Fruit fly (Drosophila melanogaster) whole organism, embryonic: ENCODE results near the gene Him.

Source experiments
- Atf3 ChIP-seq: fragments of 200-800 bp; sonication (Bioruptor generic); optimal IDR thresholded peaks from 3 replicates; lab custom pipeline; 2016; ENCODE audit warnings: missing biosample characterization, missing genetic modification characterization
- Bgb ChIP-seq: fragments of 200-800 bp; sonication (Bioruptor generic); IDR thresholded peaks from 2 replicates; pipeline ENCODE4 v1.3.6; 2022; ENCODE audit warnings: missing biosample characterization, missing genetic modification characterization; ENCODE audit not compliant: partially characterized antibody
- CG10959 ChIP-seq: fragments of 200-800 bp; sonication (Bioruptor generic); IDR thresholded peaks from 2 replicates; pipeline ENCODE4 v1.3.6; 2022; ENCODE audit warnings: missing biosample characterization, missing genetic modification characterization
- CG12744 ChIP-seq: fragments of 200-800 bp; sonication (Bioruptor generic); optimal IDR thresholded peaks from 2 replicates; lab custom pipeline; 2016; ENCODE audit warnings: missing biosample characterization, missing genetic modification characterization
- CG13287 ChIP-seq: fragments of 200-800 bp; sonication (Bioruptor generic); IDR thresholded peaks from 2 replicates; pipeline ENCODE4 v1.3.6; 2022; ENCODE audit warnings: missing biosample characterization, missing genetic modification characterization; ENCODE audit not compliant: partially characterized antibody
- CG14014 ChIP-seq: fragments of 200-800 bp; sonication (Bioruptor generic); IDR thresholded peaks from 2 replicates; pipeline ENCODE4 v1.3.6; 2022; ENCODE audit warnings: missing biosample characterization, missing genetic modification characterization
- CG16779 ChIP-seq: fragments of 200-800 bp; sonication (Bioruptor generic); IDR thresholded peaks from 2 replicates; pipeline ENCODE4 v1.3.6; 2022; ENCODE audit warnings: missing biosample characterization, missing genetic modification characterization
- CG17359 ChIP-seq: fragments of 200-800 bp; sonication (Bioruptor generic); optimal IDR thresholded peaks from 3 replicates; lab custom pipeline; 2018; ENCODE audit warnings: missing biosample characterization, mild to moderate bottlenecking, missing genetic modification characterization, moderate library complexity
- CG17829 ChIP-seq: fragments of 200-800 bp; optimal IDR thresholded peaks from 2 replicates; lab custom pipeline; 2019; ENCODE audit warnings: missing biosample characterization, mild to moderate bottlenecking, missing genetic modification characterization, moderate library complexity
- CG17912 ChIP-seq: fragments of 200-800 bp; sonication (Bioruptor generic); optimal IDR thresholded peaks from 2 replicates; lab custom pipeline; 2018; ENCODE audit warnings: missing biosample characterization, mild to moderate bottlenecking, missing genetic modification characterization
- CG1792 ChIP-seq: fragments of 200-800 bp; sonication (Bioruptor generic); optimal IDR thresholded peaks from 2 replicates; lab custom pipeline; 2016; ENCODE audit warnings: missing biosample characterization, missing genetic modification characterization
- CG2875 ChIP-seq: fragments of 200-800 bp; sonication (Bioruptor generic); optimal IDR thresholded peaks from 2 replicates; lab custom pipeline; 2017; ENCODE audit warnings: missing biosample characterization, mild to moderate bottlenecking, missing genetic modification characterization, missing genetic modification reagents
- CG34224 ChIP-seq: fragments of 200-800 bp; sonication (Bioruptor generic); IDR thresholded peaks from 3 replicates; pipeline ENCODE4 v1.3.6; 2022; ENCODE audit warnings: missing biosample characterization, missing genetic modification characterization; ENCODE audit not compliant: partially characterized antibody
- CG42726 ChIP-seq: fragments of 200-800 bp; sonication (Bioruptor generic); IDR thresholded peaks from 2 replicates; pipeline ENCODE4 v1.3.6; 2022; ENCODE audit warnings: missing biosample characterization, missing genetic modification characterization; ENCODE audit not compliant: partially characterized antibody
- CG4282 ChIP-seq: fragments of 200-800 bp; sonication (Bioruptor generic); optimal IDR thresholded peaks from 2 replicates; lab custom pipeline; 2016; ENCODE audit warnings: missing biosample characterization, missing genetic modification characterization
- CG4820 ChIP-seq: fragments of 200-800 bp; sonication (Bioruptor generic); optimal IDR thresholded peaks from 3 replicates; lab custom pipeline; 2016; ENCODE audit warnings: missing biosample characterization, missing genetic modification characterization
- CG6791 ChIP-seq: fragments of 200-800 bp; sonication (Bioruptor generic); IDR thresholded peaks from 3 replicates; pipeline ENCODE4 v1.3.6; 2022; ENCODE audit warnings: missing biosample characterization, missing genetic modification characterization; ENCODE audit not compliant: partially characterized antibody
- CG7556 ChIP-seq: fragments of 200-800 bp; sonication (Bioruptor generic); optimal IDR thresholded peaks from 2 replicates; lab custom pipeline; 2017; ENCODE audit warnings: missing biosample characterization, mild to moderate bottlenecking, missing genetic modification characterization
- CG9932 ChIP-seq: fragments of 200-800 bp; sonication (Bioruptor generic); IDR thresholded peaks from 2 replicates; pipeline ENCODE4 v1.3.6; 2022; ENCODE audit warnings: missing biosample characterization, missing genetic modification characterization
- Chrac-16 ChIP-seq: fragments of 200-800 bp; sonication (Bioruptor generic); optimal IDR thresholded peaks from 3 replicates; lab custom pipeline; 2016; ENCODE audit warnings: missing biosample characterization, missing genetic modification characterization
- D ChIP-seq, 2 experiments: fragments of 200-800 bp in 1 of 2; fragments of >200 bp in 1 of 2; sonication (Bioruptor generic) in 1 of 2; optimal IDR thresholded peaks; 2 replicates in 1 of 2; 3 replicates in 1 of 2; lab custom pipeline; 2017; ENCODE audit warnings: mild to moderate bottlenecking in 1 of 2, missing biosample characterization in 1 of 2, missing genetic modification characterization in 1 of 2, missing genetic modification reagents in 1 of 2
- Gug ChIP-seq: fragments of 200-800 bp; sonication (Bioruptor generic); IDR thresholded peaks from 4 replicates; pipeline ENCODE4 v1.3.6; 2022; ENCODE audit warnings: missing biosample characterization, missing genetic modification characterization
- HLH4C ChIP-seq: fragments of 200-800 bp; sonication (Bioruptor generic); IDR thresholded peaks from 3 replicates; pipeline ENCODE4 v1.3.6; 2022; ENCODE audit warnings: missing biosample characterization, missing genetic modification characterization; ENCODE audit not compliant: partially characterized antibody
- HLH54F ChIP-seq: fragments of 200-800 bp; sonication (Bioruptor generic); optimal IDR thresholded peaks from 3 replicates; lab custom pipeline; 2016; ENCODE audit warnings: missing biosample characterization, missing genetic modification characterization
- HLHmδ ChIP-seq: fragments of 200-800 bp; sonication (Bioruptor generic); optimal IDR thresholded peaks from 2 replicates; lab custom pipeline; 2018; ENCODE audit warnings: missing biosample characterization, mild to moderate bottlenecking, missing genetic modification characterization, moderate library complexity
- Mad ChIP-seq: fragments of 200-800 bp; sonication (Bioruptor generic); optimal IDR thresholded peaks from 2 replicates; lab custom pipeline; 2016; ENCODE audit warnings: missing biosample characterization, missing genetic modification characterization
- Mes4 ChIP-seq: fragments of 200-800 bp; sonication (Bioruptor generic); optimal IDR thresholded peaks from 2 replicates; lab custom pipeline; 2016; ENCODE audit warnings: missing biosample characterization, missing genetic modification characterization
- Rfx ChIP-seq: fragments of 200-800 bp; sonication (Bioruptor generic); IDR thresholded peaks from 2 replicates; pipeline ENCODE4 v1.3.6; 2022; ENCODE audit warnings: missing biosample characterization, missing genetic modification characterization
- Rx ChIP-seq: fragments of 200-800 bp; sonication (Bioruptor generic); IDR thresholded peaks from 2 replicates; pipeline ENCODE4 v1.3.6; 2022; ENCODE audit warnings: missing biosample characterization, missing genetic modification characterization
- Xrp1 ChIP-seq: fragments of 200-800 bp; sonication (Bioruptor generic); IDR thresholded peaks from 2 replicates; pipeline ENCODE4 v1.3.6; 2022; ENCODE audit warnings: missing biosample characterization, missing genetic modification characterization
- al ChIP-seq: fragments of 200-800 bp; sonication (Bioruptor generic); IDR thresholded peaks from 2 replicates; pipeline ENCODE4 v1.3.6; 2022; ENCODE audit warnings: missing biosample characterization, missing genetic modification characterization
- amos ChIP-seq: fragments of 200-800 bp; sonication (Bioruptor generic); IDR thresholded peaks from 2 replicates; pipeline ENCODE4 v1.3.6; 2022; ENCODE audit warnings: missing biosample characterization, missing genetic modification characterization; ENCODE audit not compliant: partially characterized antibody
- ara ChIP-seq: fragments of 200-800 bp; sonication (Bioruptor generic); IDR thresholded peaks from 2 replicates; pipeline ENCODE4 v1.3.6; 2022; ENCODE audit warnings: missing biosample characterization, missing genetic modification characterization
- ase ChIP-seq: fragments of 200-800 bp; sonication (Bioruptor generic); IDR thresholded peaks from 3 replicates; pipeline ENCODE4 v1.3.6; 2022; ENCODE audit warnings: missing biosample characterization, missing genetic modification characterization
- bab2 ChIP-seq: fragments of 200-800 bp; sonication (Bioruptor generic); optimal IDR thresholded peaks from 2 replicates; lab custom pipeline; 2016; ENCODE audit warnings: missing biosample characterization, missing genetic modification characterization
- bsh ChIP-seq, 2 experiments: fragments of 200-800 bp; sonication (Bioruptor generic); optimal IDR thresholded peaks; 2 replicates each; lab custom pipeline; 2017 to 2018; ENCODE audit warnings: mild to moderate bottlenecking in 2 of 2, missing biosample characterization in 2 of 2, missing genetic modification characterization in 2 of 2, moderate library complexity in 1 of 2
- dpn ChIP-seq, 2 experiments: fragments of 200-800 bp; sonication (Bioruptor generic); optimal IDR thresholded peaks; 3 replicates each; lab custom pipeline; 2016; ENCODE audit warnings: missing biosample characterization in 2 of 2, missing genetic modification characterization in 2 of 2
- fd102C ChIP-seq: fragments of 200-800 bp; sonication (Bioruptor generic); optimal IDR thresholded peaks from 2 replicates; lab custom pipeline; 2018; ENCODE audit warnings: missing biosample characterization, mild to moderate bottlenecking, missing genetic modification characterization, moderate library complexity
- grau ChIP-seq: fragments of 200-800 bp; optimal IDR thresholded peaks from 3 replicates; lab custom pipeline; 2019; ENCODE audit warnings: missing biosample characterization, mild to moderate bottlenecking, missing genetic modification characterization, moderate library complexity
- gsb ChIP-seq: fragments of 200-800 bp; sonication (Bioruptor generic); IDR thresholded peaks from 2 replicates; pipeline ENCODE4 v1.3.6; 2022; ENCODE audit warnings: missing biosample characterization, missing genetic modification characterization
- kay ChIP-seq: fragments of 200-800 bp; sonication (Bioruptor generic); optimal IDR thresholded peaks from 2 replicates; lab custom pipeline; 2016; ENCODE audit warnings: missing biosample characterization, missing genetic modification characterization
- kni ChIP-seq: fragments of 200-800 bp; sonication (Bioruptor generic); optimal IDR thresholded peaks from 3 replicates; lab custom pipeline; 2017; ENCODE audit warnings: mild to moderate bottlenecking, missing biosample characterization, missing genetic modification reagents, missing genetic modification characterization
- lmd ChIP-seq: fragments of 200-800 bp; sonication (Bioruptor generic); IDR thresholded peaks from 2 replicates; pipeline ENCODE4 v1.3.6; 2022; ENCODE audit warnings: missing biosample characterization, missing genetic modification characterization
- maf-S ChIP-seq: fragments of 200-800 bp; sonication (Bioruptor generic); optimal IDR thresholded peaks from 2 replicates; lab custom pipeline; 2016; ENCODE audit warnings: missing biosample characterization, missing genetic modification characterization
- pum ChIP-seq: fragments of 200-800 bp; sonication (Bioruptor generic); optimal IDR thresholded peaks from 2 replicates; lab custom pipeline; 2016; ENCODE audit warnings: missing biosample characterization, missing genetic modification characterization
- row ChIP-seq: fragments of 200-800 bp; sonication (Bioruptor generic); IDR thresholded peaks from 3 replicates; pipeline ENCODE4 v1.3.6; 2022; ENCODE audit warnings: missing biosample characterization, missing genetic modification characterization
- sens-2 ChIP-seq: fragments of 200-800 bp; sonication (Bioruptor generic); IDR thresholded peaks from 2 replicates; pipeline ENCODE4 v1.3.6; 2022; ENCODE audit warnings: missing biosample characterization, missing genetic modification characterization
- tgo ChIP-seq: fragments of 200-800 bp; sonication (Bioruptor generic); IDR thresholded peaks from 3 replicates; pipeline ENCODE4 v1.3.6; 2022; ENCODE audit warnings: missing biosample characterization, missing genetic modification characterization
- usp ChIP-seq: fragments of >200 bp; optimal IDR thresholded peaks from 2 replicates; lab custom pipeline; 2017; ENCODE audit warnings: missing biosample characterization, missing genetic modification characterization

Gene Him

dm6 chrX:18239301-18239700 is 30.1 kb downstream of the Him start (continued):
- TF ChIP-seq ara (GFP tag; lab: Robert Waterston, UW) (peak; percentile 57), CG4282 (no peak), CG13287 (GFP tag; lab: Robert Waterston, UW) (peak; percentile 10; the same call in 1 of the 2 replicates), dpn (GFP tag; optimal IDR thresholded peaks at IDR 0.05; lab: Kevin White, UChicago) (peak in 1 of 2 experiments; percentile 48), bab2 (peak; percentile 43), CG10959 (GFP tag; lab: Robert Waterston, UW) (0 out of 2 replicates have a peak, but pooled peaks have one; percentile 30), CG12744 (GFP tag; lab: Kevin White, UChicago) (peak; percentile 72), gsb (GFP tag; lab: Robert Waterston, UW) (no peak), Chrac-16 (peak; percentile 32), CG2875 (no peak), Rfx (GFP tag; lab: Robert Waterston, UW) (peak; percentile 57; the same call in 1 of the 2 replicates), CG6791 (GFP tag; lab: Robert Waterston, UW) (0 out of 3 replicates have a peak, but pooled peaks have one; percentile 6), pum (GFP tag; lab: Kevin White, UChicago) (peak; percentile 30), amos (GFP tag; lab: Robert Waterston, UW) (peak; percentile 36; the same call in 1 of the 2 replicates), CG7556 (GFP tag; lab: Kevin White, UChicago) (no peak), ase (GFP tag; lab: Robert Waterston, UW) (peak; percentile 56; the same call in 1 of the 3 replicates), maf-S (GFP tag; lab: Kevin White, UChicago) (no peak), CG17912 (GFP tag; lab: Kevin White, UChicago) (no peak), grau (tag; lab: Kevin White, UChicago) (peak; percentile 6), D (optimal IDR thresholded peaks at IDR 0.05; lab: Kevin White, UChicago) (no peak), D (GFP tag; optimal IDR thresholded peaks at IDR 0.05; lab: Kevin White, UChicago) (no peak), Rx (GFP tag; lab: Robert Waterston, UW) (peak; percentile 38; the same call in 1 of the 2 replicates), bsh (GFP tag; optimal IDR thresholded peaks at IDR 0.05; lab: Kevin White, UChicago) (peak in 1 of 2 experiments; percentile 19), CG17359 (tag; lab: Kevin White, UChicago) (peak; percentile 10), Xrp1 (GFP tag; lab: Robert Waterston, UW) (no peak; the same call in 1 of the 2 replicates), kni (GFP tag; lab: Kevin White, UChicago) (no peak), CG34224 (no peak), usp (GFP tag; lab: Kevin White, UChicago) (no peak), fd102C (GFP tag; lab: Kevin White, UChicago) (no peak), sens-2 (GFP tag; lab: Robert Waterston, UW) (no peak), HLH4C (GFP tag; lab: Robert Waterston, UW) (0 out of 3 replicates have a peak, but pooled peaks have one; percentile 8), CG9932 (GFP tag; lab: Robert Waterston, UW) (peak; percentile 51), CG1792 (peak; percentile 8), HLH54F (GFP tag; lab: Kevin White, UChicago) (peak; percentile 17), HLHmδ (no peak), al (GFP tag; lab: Robert Waterston, UW) (0 out of 2 replicates have a peak, but pooled peaks have one; percentile 30), Mad (GFP tag; lab: Kevin White, UChicago) (peak; percentile 0), Atf3 (peak; percentile 1), CG42726 (GFP tag; lab: Robert Waterston, UW) (peak; percentile 82; the same call in 1 of the 2 replicates), row (GFP tag; lab: Robert Waterston, UW) (no peak), Bgb (GFP tag; lab: Robert Waterston, UW) (peak; percentile 48; the same call in 1 of the 2 replicates), Mes4 (no peak), Gug (peak; percentile 42; the same call in 1 of the 4 replicates), CG4820 (no peak), CG17829 (tag; lab: Kevin White, UChicago) (peak; percentile 30), kay (GFP tag; lab: Kevin White, UChicago) (peak; percentile 86), CG16779 (GFP tag; lab: Robert Waterston, UW) (0 out of 2 replicates have a peak, but pooled peaks have one; percentile 24), CG14014 (GFP tag; lab: Robert Waterston, UW) (0 out of 2 replicates have a peak, but pooled peaks have one; percentile 17), tgo (GFP tag; lab: Robert Waterston, UW) (no peak), lmd (GFP tag; lab: Robert Waterston, UW) (no peak)
